Worm (Caenorhabditis elegans): ENCODE results near the gene soap-1.

soap-1 gene

DNA sequence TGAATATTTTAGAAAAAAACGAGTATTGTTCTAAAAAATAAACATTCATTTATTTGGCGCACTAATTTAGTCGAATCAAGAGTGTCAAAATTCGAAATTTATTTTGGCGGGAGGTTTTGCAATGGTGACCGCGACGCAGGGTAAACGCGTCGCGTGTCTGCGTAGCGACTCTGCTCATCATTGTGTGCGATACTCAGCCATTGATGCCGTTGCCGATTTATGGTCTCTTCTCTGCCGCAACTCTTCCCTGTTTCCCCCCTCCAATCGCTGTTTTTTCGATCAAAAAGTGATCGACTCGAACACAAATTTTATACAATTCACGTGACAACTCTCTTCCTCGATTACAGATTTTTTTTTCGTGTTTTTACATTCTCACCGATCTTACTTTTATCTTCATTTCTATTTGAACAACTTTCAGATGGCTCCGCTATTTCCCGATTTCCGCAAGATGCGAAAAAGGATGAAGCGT lies 18.2 kb downstream of the soap-1 start, which contains the start of gene F09G2.2 (continued):
- TF ChIP-seq ceh-91 (GFP tag; IDR thresholded peaks at IDR 0.05), result peak; percentile 82
- peak; percentile 73 for TF ChIP-seq attf-3 (GFP tag; conservative IDR thresholded peaks at IDR 0.05)
- no peak for TF ChIP-seq fkh-3 (tag; optimal IDR thresholded peaks at IDR 0.05)
- peak; percentile 3 to 93 (median 10) for TF ChIP-seq lin-35 (GFP tag; optimal IDR thresholded peaks at IDR 0.05)

DNA sequence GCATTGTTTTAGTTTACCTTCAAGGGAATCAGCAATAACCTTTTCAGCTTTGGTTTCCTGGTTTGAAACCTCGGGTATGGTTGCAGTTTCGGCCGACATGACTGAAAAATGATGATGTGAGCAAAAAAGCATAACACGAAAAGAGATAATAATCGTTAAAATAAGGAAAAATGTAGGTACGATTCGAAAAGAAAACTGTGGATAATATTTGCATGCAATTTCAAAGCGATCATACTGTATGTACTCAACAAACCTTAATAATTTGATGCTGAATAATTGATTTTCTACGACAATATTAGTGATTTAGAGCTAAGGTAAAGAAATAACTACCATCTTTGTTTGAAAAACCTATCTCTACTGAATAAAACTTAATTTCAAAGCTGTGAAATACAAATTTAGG lies 18.7 kb downstream of the soap-1 start, which contains the start of gene attf-2:
Gene attf-2, minus strand, starts transcription at position 101 of the 400 bp plus-strand sequence.
- TF ChIP-seq efl-1 (GFP tag; optimal IDR thresholded peaks at IDR 0.05), result no peak
- TF ChIP-seq nfya-1 (tag; optimal IDR thresholded peaks at IDR 0.05; ENCODE audit: borderline replicate concordance, insufficient read depth), result no peak
- 0 out of 2 replicates have a peak, but pooled peaks have one; percentile 22 for TF ChIP-seq madf-3 (GFP tag; IDR thresholded peaks at IDR 0.05)

DNA sequence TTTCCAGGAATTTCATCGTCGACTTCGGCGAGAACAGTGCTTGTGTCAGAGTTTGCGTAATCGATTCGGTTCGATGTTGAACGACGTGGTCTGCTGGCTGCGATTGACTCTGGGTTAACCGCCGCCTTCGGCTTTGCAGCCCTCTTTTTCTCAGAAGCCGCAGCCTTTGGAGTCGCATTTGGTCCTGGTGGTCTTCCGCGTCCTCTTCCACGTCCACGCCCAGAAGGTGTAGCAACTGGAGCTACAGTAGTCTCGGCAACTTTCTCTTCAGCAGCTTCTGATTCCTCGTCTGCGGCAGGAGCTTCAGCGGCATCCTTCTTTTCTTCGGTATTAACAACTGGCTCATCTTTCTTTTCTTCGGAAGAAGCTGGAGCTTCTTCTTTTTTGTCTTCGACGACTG lies 19.9 kb downstream of the soap-1 start:
- 0 out of 2 replicates have a peak, but pooled peaks have one; percentile 11 for TF ChIP-seq pbrm-1 (GFP tag; IDR thresholded peaks at IDR 0.05)
- 0 out of 2 replicates have a peak, but pooled peaks have one; percentile 22 for TF ChIP-seq egrh-3 (GFP tag; IDR thresholded peaks at IDR 0.05)
- TF ChIP-seq attf-5 (GFP tag; optimal IDR thresholded peaks at IDR 0.05), result no peak
- peak; percentile 66; the same call in 1 of the 2 replicates for TF ChIP-seq zfh-2 (GFP tag; conservative IDR thresholded peaks at IDR 0.05)

DNA sequence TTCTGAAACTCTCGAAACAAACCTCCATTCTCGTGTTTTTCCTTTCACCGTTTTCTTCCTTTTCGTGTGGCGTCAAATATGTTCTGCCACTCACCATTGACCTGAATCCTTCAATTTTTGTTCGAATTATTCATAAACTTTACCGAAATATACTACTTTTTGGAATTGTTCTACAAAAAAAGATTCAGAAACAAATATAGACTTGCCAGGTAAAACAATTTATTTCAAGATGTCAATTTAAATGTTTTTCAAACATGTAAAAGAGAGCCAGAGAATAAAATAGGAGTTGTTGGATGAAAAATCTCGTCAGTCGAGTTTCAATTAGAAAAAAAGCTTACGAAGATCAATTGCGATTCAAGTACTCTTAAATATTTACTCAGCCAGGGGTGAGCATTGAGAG lies 21.1 kb downstream of the soap-1 start, which contains the start of gene F09G2.8:
Gene F09G2.8, minus strand, starts transcription at position 101 of the 400 bp plus-strand sequence.
- TF ChIP-seq madf-6 (GFP tag; IDR thresholded peaks at IDR 0.05), result 0 out of 2 replicates have a peak, but pooled peaks have one; percentile 11
- no peak for TF ChIP-seq bed-1 (GFP tag; IDR thresholded peaks at IDR 0.05)

DNA sequence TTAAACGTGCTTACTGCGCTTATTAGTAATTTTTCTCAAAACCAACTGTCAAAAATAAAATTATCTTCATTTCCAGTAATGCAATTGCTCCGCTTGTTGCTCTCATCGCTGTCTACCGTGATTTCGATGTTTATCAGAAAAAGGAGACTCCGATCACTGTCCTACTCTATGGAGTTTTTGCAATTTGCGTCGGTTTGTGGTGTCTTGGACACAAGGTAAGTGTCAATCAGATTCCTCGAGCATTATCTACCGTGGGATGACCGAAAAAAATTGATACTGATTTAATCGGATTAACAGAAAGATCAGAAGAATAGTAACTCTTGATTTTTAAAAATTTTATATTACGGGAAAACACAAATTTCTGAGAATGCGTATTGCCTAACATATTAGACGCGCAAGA lies 27.4 kb downstream of the soap-1 start:
- TF ChIP-seq athp-1 (tag; optimal IDR thresholded peaks at IDR 0.05) (no peak), fkh-3 (tag; optimal IDR thresholded peaks at IDR 0.05) (no peak), nhr-80 (tag; optimal IDR thresholded peaks at IDR 0.05) (peak; percentile 55)

DNA sequence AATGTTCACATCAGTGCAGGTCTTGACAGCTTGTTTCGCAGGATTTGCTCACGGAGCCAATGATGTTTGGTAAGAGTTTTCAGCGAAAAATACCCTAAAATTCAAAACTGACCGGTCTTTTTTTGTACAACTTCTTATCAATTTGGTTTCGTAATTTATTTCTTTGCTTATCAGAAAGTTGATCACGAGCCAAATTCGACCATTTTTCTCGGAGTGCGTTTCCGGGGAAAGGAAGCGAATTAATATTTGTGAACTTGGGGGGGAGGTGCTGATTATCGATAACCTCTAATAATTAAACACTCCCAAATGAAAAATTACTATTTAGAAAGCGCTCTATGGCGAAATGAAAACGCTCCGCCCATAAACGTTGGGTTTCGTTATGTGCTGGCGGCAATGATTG lies 28.1 kb downstream of the soap-1 start:
- TF ChIP-seq aptf-2 (GFP tag; conservative IDR thresholded peaks at IDR 0.05) (no peak), nhr-80 (tag; optimal IDR thresholded peaks at IDR 0.05) (peak; percentile 68), aptf-3 (GFP tag; IDR thresholded peaks at IDR 0.05) (no peak), snpc-3.4 (tag; optimal IDR thresholded peaks at IDR 0.05) (no peak), fkh-3 (tag; optimal IDR thresholded peaks at IDR 0.05) (no peak), lag-1 (GFP tag; IDR thresholded peaks at IDR 0.05) (no peak), attf-3 (GFP tag; conservative IDR thresholded peaks at IDR 0.05) (no peak), ztf-3 (GFP tag; optimal IDR thresholded peaks at IDR 0.05) (no peak), cebp-1 (GFP tag; IDR thresholded peaks at IDR 0.05) (no peak), cebp-1 (tag; optimal IDR thresholded peaks at IDR 0.05) (peak; percentile 49)

DNA sequence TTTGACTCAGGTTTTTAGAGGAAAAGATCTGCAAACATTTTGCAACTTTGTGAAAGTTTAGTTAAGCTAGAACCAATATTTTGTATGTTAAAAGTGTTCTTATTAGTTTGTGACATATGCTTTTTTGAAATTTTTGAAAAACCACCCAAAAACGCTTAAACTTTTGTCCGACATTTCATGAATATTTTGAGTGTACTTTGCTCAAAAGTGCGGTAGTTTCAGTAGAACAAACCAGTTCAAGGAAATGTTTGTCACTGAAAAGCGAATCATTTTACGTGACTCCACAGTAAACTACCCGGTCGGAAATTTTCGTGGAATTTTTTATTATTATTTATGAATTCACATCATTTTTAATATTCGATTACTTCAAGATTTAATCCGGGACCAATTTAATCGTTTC lies 30.2 kb downstream of the soap-1 start, which contains the start of gene pitr-5:
Gene pitr-5, plus strand, starts transcription at position 301 of the 400 bp plus-strand sequence.
- TF ChIP-seq bed-1 (GFP tag; IDR thresholded peaks at IDR 0.05) (no peak), unc-130 (GFP tag; optimal IDR thresholded peaks at IDR 0.05) (no peak), attf-3 (GFP tag; conservative IDR thresholded peaks at IDR 0.05) (no peak), dpl-1 (GFP tag; optimal IDR thresholded peaks at IDR 0.05) (no peak), lsl-1 (GFP tag; optimal IDR thresholded peaks at IDR 0.05) (no peak), F39B2.1 (GFP tag; IDR thresholded peaks at IDR 0.05) (no peak), K11D2.4 (GFP tag; IDR thresholded peaks at IDR 0.05) (no peak), nfyb-1 (GFP tag; IDR thresholded peaks at IDR 0.05) (no peak)
